Worm (Caenorhabditis elegans) whole organism, L4/young adult: ENCODE data around the gene F08G12.3.

Source experiments
- dao-5 ChIP-seq: sonication (generic microtip); optimal IDR thresholded peaks from 2 replicates; lab custom pipeline; 2016; ENCODE audit warnings: missing genotype, missing genetic modification characterization, moderate library complexity, missing compliant biosample characterization
- him-1 ChIP-seq: sonication (generic microtip); optimal IDR thresholded peaks from 2 replicates; lab custom pipeline; 2016; ENCODE audit warnings: missing genotype, missing genetic modification reagents, missing genetic modification characterization, missing compliant biosample characterization

ce11 chrX:11337783-11338182 lies 37.7 kb downstream of the F08G12.3 start, which contains the start of gene gcy-9:
- TF ChIP-seq dao-5 (no peak), him-1 (tag; lab: Kevin White, UChicago) (no peak)
